Worm (Caenorhabditis elegans) whole organism, L1 larva: ENCODE data around the gene Y54F10BM.9.

Experiments
- blmp-1 ChIP-seq: fragments of 150-350 bp; optimal IDR thresholded peaks from 2 replicates; lab custom pipeline; 2014; ENCODE audit warnings: missing biosample characterization, missing genetic modification characterization
- elt-2 ChIP-seq: sonication (generic microtip); optimal IDR thresholded peaks from 2 replicates; lab custom pipeline; 2016; ENCODE audit warnings: missing genetic modification characterization, mild to moderate bottlenecking, inconsistent platforms, missing compliant biosample characterization, missing genetic modification reagents
- fos-1 ChIP-seq: fragments of 150-350 bp; optimal IDR thresholded peaks from 2 replicates; lab custom pipeline; 2014; ENCODE audit warnings: missing biosample characterization, missing genetic modification characterization
- jun-1 ChIP-seq: fragments of 150-350 bp; optimal IDR thresholded peaks from 2 replicates; lab custom pipeline; 2014; ENCODE audit warnings: missing biosample characterization, missing genetic modification reagents, missing genetic modification characterization
- lin-13 ChIP-seq: fragments of 150-350 bp; optimal IDR thresholded peaks from 2 replicates; lab custom pipeline; 2014; ENCODE audit warnings: missing biosample characterization, missing genetic modification reagents, missing genetic modification characterization
- lin-15B ChIP-seq: fragments of 150-350 bp; sonication (generic microtip); optimal IDR thresholded peaks from 3 replicates; lab custom pipeline; 2014; ENCODE audit warnings: missing biosample characterization, missing genetic modification characterization
- lsy-2 ChIP-seq, 2 experiments: fragments of 150-350 bp; optimal IDR thresholded peaks; 2 replicates each; lab custom pipeline; 2014; ENCODE audit warnings: missing biosample characterization in 2 of 2, missing genetic modification characterization in 2 of 2
- nhr-71 ChIP-seq: sonication (generic microtip); optimal IDR thresholded peaks from 2 replicates; lab custom pipeline; 2016; ENCODE audit warnings: mild to moderate bottlenecking, missing genetic modification characterization, moderate library complexity, missing compliant biosample characterization
- nhr-84 ChIP-seq: sonication (generic microtip); optimal IDR thresholded peaks from 2 replicates; lab custom pipeline; 2017; ENCODE audit warnings: missing biosample characterization, missing genetic modification characterization
- snpc-4 ChIP-seq: fragments of 150-350 bp; optimal IDR thresholded peaks from 2 replicates; lab custom pipeline; 2014; ENCODE audit warnings: missing biosample characterization, missing genetic modification characterization
- ztf-11 ChIP-seq, 2 experiments: sonication (generic microtip); optimal IDR thresholded peaks; 2 replicates each; lab custom pipeline; 2016 to 2017; ENCODE audit warnings: missing genetic modification characterization in 2 of 2, missing biosample characterization in 1 of 2, missing compliant biosample characterization in 1 of 2

ce11 chrIII:2328612-2329011 lies 23.9 kb upstream of the Y54F10BM.9 start:
- TF ChIP-seq blmp-1 (tag; lab: Kevin White, UChicago) (no peak), lin-13 (GFP tag; lab: Kevin White, UChicago) (no peak), jun-1 (tag; lab: Kevin White, UChicago) (no peak), lsy-2 (tag; optimal IDR thresholded peaks at IDR 0.05; lab: Kevin White, UChicago) (no peak), elt-2 (tag; lab: Kevin White, UChicago) (no peak), lin-15B (no peak), nhr-71 (tag; lab: Kevin White, UChicago) (no peak), snpc-4 (tag; lab: Kevin White, UChicago) (no peak), nhr-84 (tag; lab: Kevin White, UChicago) (no peak), ztf-11 (tag; optimal IDR thresholded peaks at IDR 0.05; lab: Kevin White, UChicago) (no peak), fos-1 (no peak)
